Fruit fly (Drosophila melanogaster) whole organism, embryonic: ENCODE results near the gene AsnRS.
A peak's percentile ranks its signal among the peaks of the same experiment; 100 is the strongest.

Experiments used
- Abd-B ChIP-seq: fragments of 200-800 bp; sonication (Bioruptor generic); optimal IDR thresholded peaks from 2 replicates; lab custom pipeline; 2018; ENCODE audit warnings: missing biosample characterization, mild to moderate bottlenecking, missing genetic modification characterization, moderate library complexity
- Asciz ChIP-seq: fragments of 200-800 bp; sonication (Bioruptor generic); optimal IDR thresholded peaks from 2 replicates; lab custom pipeline; 2017; ENCODE audit warnings: missing biosample characterization, mild to moderate bottlenecking, missing genetic modification characterization, missing genetic modification reagents
- B-H2 ChIP-seq: fragments of 200-800 bp; sonication (Bioruptor generic); optimal IDR thresholded peaks from 2 replicates; lab custom pipeline; 2018; ENCODE audit warnings: missing biosample characterization, mild to moderate bottlenecking, missing genetic modification characterization
- BEAF-32 ChIP-seq: fragments of 200-800 bp; sonication (Bioruptor generic); optimal IDR thresholded peaks from 3 replicates; lab custom pipeline; 2017; ENCODE audit warnings: missing biosample characterization, missing genetic modification characterization, mild to moderate bottlenecking, moderate library complexity, missing genetic modification reagents
- CG10565 ChIP-seq: fragments of 200-800 bp; sonication (Bioruptor generic); optimal IDR thresholded peaks from 3 replicates; lab custom pipeline; 2016; ENCODE audit warnings: missing biosample characterization, mild to moderate bottlenecking, missing genetic modification characterization
- CG11247 ChIP-seq: fragments of 200-800 bp; sonication (Bioruptor generic); IDR thresholded peaks from 2 replicates; pipeline ENCODE4 v1.3.6; 2022; ENCODE audit warnings: missing biosample characterization, missing genetic modification characterization
- CG12391 ChIP-seq: fragments of 200-800 bp; sonication (Bioruptor generic); optimal IDR thresholded peaks from 3 replicates; lab custom pipeline; 2018; ENCODE audit warnings: missing biosample characterization, mild to moderate bottlenecking, missing genetic modification characterization, moderate library complexity
- CG15073 ChIP-seq: fragments of 200-800 bp; sonication (Bioruptor generic); optimal IDR thresholded peaks from 2 replicates; lab custom pipeline; 2016; ENCODE audit warnings: missing biosample characterization, missing genetic modification characterization
- CG15696 ChIP-seq: fragments of 200-800 bp; sonication (Bioruptor generic); optimal IDR thresholded peaks from 2 replicates; lab custom pipeline; 2019; ENCODE audit warnings: missing biosample characterization, mild to moderate bottlenecking, missing genetic modification characterization, moderate library complexity
- CG1602 ChIP-seq: fragments of 200-800 bp; sonication (Bioruptor generic); optimal IDR thresholded peaks from 3 replicates; lab custom pipeline; 2016; ENCODE audit warnings: missing biosample characterization, missing genetic modification characterization
- CG1603 ChIP-seq: fragments of 200-800 bp; sonication (Bioruptor generic); optimal IDR thresholded peaks from 2 replicates; lab custom pipeline; 2019; ENCODE audit warnings: missing biosample characterization, mild to moderate bottlenecking, missing genetic modification characterization, moderate library complexity
- CG17328 ChIP-seq: fragments of 200-800 bp; sonication (Bioruptor generic); IDR thresholded peaks from 2 replicates; pipeline ENCODE4 v1.3.6; 2022; ENCODE audit warnings: missing biosample characterization, missing genetic modification characterization
- CG17568 ChIP-seq: fragments of 200-800 bp; sonication (Bioruptor generic); optimal IDR thresholded peaks from 2 replicates; lab custom pipeline; 2018; ENCODE audit warnings: missing biosample characterization, mild to moderate bottlenecking, missing genetic modification characterization, moderate library complexity
- CG17829 ChIP-seq: fragments of 200-800 bp; optimal IDR thresholded peaks from 2 replicates; lab custom pipeline; 2019; ENCODE audit warnings: missing biosample characterization, mild to moderate bottlenecking, missing genetic modification characterization, moderate library complexity
- CG2199 ChIP-seq: fragments of 200-800 bp; sonication (Bioruptor generic); IDR thresholded peaks from 3 replicates; pipeline ENCODE4 v1.3.6; 2022; ENCODE audit warnings: missing biosample characterization, missing genetic modification characterization
- CG2202 ChIP-seq: fragments of 200-800 bp; sonication (Bioruptor generic); optimal IDR thresholded peaks from 2 replicates; lab custom pipeline; 2018; ENCODE audit warnings: missing biosample characterization, mild to moderate bottlenecking, missing genetic modification characterization
- CG2875 ChIP-seq: fragments of 200-800 bp; sonication (Bioruptor generic); optimal IDR thresholded peaks from 2 replicates; lab custom pipeline; 2017; ENCODE audit warnings: missing biosample characterization, mild to moderate bottlenecking, missing genetic modification characterization, missing genetic modification reagents
- CG30403 ChIP-seq: fragments of 200-800 bp; sonication (Bioruptor generic); optimal IDR thresholded peaks from 3 replicates; lab custom pipeline; 2016; ENCODE audit warnings: missing biosample characterization, missing genetic modification characterization
- CG30431 ChIP-seq: fragments of 200-800 bp; sonication (Bioruptor generic); optimal IDR thresholded peaks from 2 replicates; lab custom pipeline; 2017; ENCODE audit warnings: missing biosample characterization, missing genetic modification characterization
- CG31441 ChIP-seq: fragments of 200-800 bp; sonication (Bioruptor generic); IDR thresholded peaks from 2 replicates; pipeline ENCODE4 v1.3.6; 2022; ENCODE audit warnings: missing biosample characterization, missing genetic modification characterization
- CG3407 ChIP-seq: fragments of 200-800 bp; sonication (Bioruptor generic); optimal IDR thresholded peaks from 2 replicates; lab custom pipeline; 2018; ENCODE audit warnings: missing biosample characterization, mild to moderate bottlenecking, missing genetic modification characterization
- CG34422 ChIP-seq: fragments of 200-800 bp; sonication (Bioruptor generic); IDR thresholded peaks from 3 replicates; pipeline ENCODE4 v1.3.6; 2022; ENCODE audit warnings: missing biosample characterization, missing genetic modification characterization
- CG3726 ChIP-seq: fragments of 200-800 bp; sonication (Bioruptor generic); IDR thresholded peaks from 3 replicates; pipeline ENCODE4, ENCODE4 v1.3.6; 2022; ENCODE audit warnings: missing biosample characterization, missing genetic modification characterization
- CG4404 ChIP-seq: fragments of 200-800 bp; sonication (Bioruptor generic); IDR thresholded peaks from 2 replicates; pipeline ENCODE4 v1.3.6; 2022; ENCODE audit warnings: missing biosample characterization, missing genetic modification characterization
- CG6254 ChIP-seq: fragments of 200-800 bp; sonication (Bioruptor generic); optimal IDR thresholded peaks from 3 replicates; lab custom pipeline; 2017; ENCODE audit warnings: mild to moderate bottlenecking, missing biosample characterization, missing genetic modification reagents, missing genetic modification characterization
- CG7372 ChIP-seq: fragments of 200-800 bp; sonication (Bioruptor generic); IDR thresholded peaks from 2 replicates; pipeline ENCODE4 v1.3.6; 2022; ENCODE audit warnings: missing biosample characterization, missing genetic modification characterization
- CG7556 ChIP-seq: fragments of 200-800 bp; sonication (Bioruptor generic); optimal IDR thresholded peaks from 2 replicates; lab custom pipeline; 2017; ENCODE audit warnings: missing biosample characterization, mild to moderate bottlenecking, missing genetic modification characterization
- CG7839 ChIP-seq: fragments of 200-800 bp; sonication (Bioruptor generic); optimal IDR thresholded peaks from 3 replicates; lab custom pipeline; 2018; ENCODE audit warnings: missing biosample characterization, mild to moderate bottlenecking, missing genetic modification characterization, moderate library complexity
- CG8359 ChIP-seq: fragments of 200-800 bp; sonication (Bioruptor generic); optimal IDR thresholded peaks from 2 replicates; lab custom pipeline; 2017; ENCODE audit warnings: missing biosample characterization, mild to moderate bottlenecking, missing genetic modification characterization, borderline replicate concordance
- CoRest ChIP-seq: fragments of 200-800 bp; sonication (Bioruptor generic); optimal IDR thresholded peaks from 3 replicates; lab custom pipeline; 2018; ENCODE audit warnings: missing biosample characterization, mild to moderate bottlenecking, missing genetic modification characterization, moderate library complexity
- D19A ChIP-seq: fragments of 200-800 bp; optimal IDR thresholded peaks from 3 replicates; lab custom pipeline; 2019; ENCODE audit warnings: missing biosample characterization, mild to moderate bottlenecking, missing genetic modification characterization, moderate library complexity
- Fer2 ChIP-seq: fragments of 200-800 bp; sonication (Bioruptor generic); optimal IDR thresholded peaks from 2 replicates; lab custom pipeline; 2018; ENCODE audit warnings: missing biosample characterization, mild to moderate bottlenecking, missing genetic modification characterization, moderate library complexity
- Hr3 ChIP-seq: fragments of 200-800 bp; sonication (Bioruptor generic); optimal IDR thresholded peaks from 3 replicates; lab custom pipeline; 2016; ENCODE audit warnings: missing biosample characterization, missing genetic modification characterization
- Hr39 ChIP-seq: fragments of >200 bp; optimal IDR thresholded peaks from 2 replicates; lab custom pipeline; 2017
- Mes4 ChIP-seq: fragments of 200-800 bp; sonication (Bioruptor generic); optimal IDR thresholded peaks from 2 replicates; lab custom pipeline; 2016; ENCODE audit warnings: missing biosample characterization, missing genetic modification characterization
- Six4 ChIP-seq: fragments of 200-800 bp; sonication (Bioruptor generic); optimal IDR thresholded peaks from 2 replicates; lab custom pipeline; 2016; ENCODE audit warnings: missing biosample characterization, missing genetic modification characterization
- Spps ChIP-seq: fragments of 200-800 bp; sonication (Bioruptor generic); optimal IDR thresholded peaks from 2 replicates; lab custom pipeline; 2018; ENCODE audit warnings: missing biosample characterization, mild to moderate bottlenecking, missing genetic modification characterization
- ara ChIP-seq: fragments of 200-800 bp; sonication (Bioruptor generic); IDR thresholded peaks from 2 replicates; pipeline ENCODE4 v1.3.6; 2022; ENCODE audit warnings: missing biosample characterization, missing genetic modification characterization
- az2 ChIP-seq: fragments of 200-800 bp; sonication (Bioruptor generic); optimal IDR thresholded peaks from 3 replicates; lab custom pipeline; 2016; ENCODE audit warnings: missing biosample characterization, missing genetic modification characterization
- cad ChIP-seq: fragments of >200 bp; optimal IDR thresholded peaks from 2 replicates; lab custom pipeline; 2017; ENCODE audit warnings: missing biosample characterization, missing genetic modification characterization
- dmrt99B ChIP-seq: fragments of 200-800 bp; sonication (Bioruptor generic); optimal IDR thresholded peaks from 2 replicates; lab custom pipeline; 2018; ENCODE audit warnings: missing biosample characterization, mild to moderate bottlenecking, missing genetic modification characterization, moderate library complexity
- gem ChIP-seq: fragments of 200-800 bp; sonication (Bioruptor generic); optimal IDR thresholded peaks from 2 replicates; lab custom pipeline; 2019; ENCODE audit warnings: missing biosample characterization, mild to moderate bottlenecking, missing genetic modification characterization, moderate library complexity
- knrl ChIP-seq: fragments of 200-800 bp; sonication (Bioruptor generic); IDR thresholded peaks from 3 replicates; pipeline ENCODE4 v1.3.6; 2022; ENCODE audit warnings: missing biosample characterization, missing genetic modification characterization; ENCODE audit not compliant: partially characterized antibody
- lilli ChIP-seq: fragments of 200-800 bp; sonication (Bioruptor generic); optimal IDR thresholded peaks from 3 replicates; lab custom pipeline; 2016; ENCODE audit warnings: missing biosample characterization, missing genetic modification characterization
- lola ChIP-seq, 3 experiments: fragments of >200 bp in 2 of 3; fragments of 200-800 bp in 1 of 3; sonication (Bioruptor generic) in 1 of 3; optimal IDR thresholded peaks; 2 replicates each; lab custom pipeline; 2017 to 2019; ENCODE audit warnings: missing biosample characterization in 3 of 3, missing genetic modification characterization in 3 of 3, mild to moderate bottlenecking in 1 of 3, moderate library complexity in 1 of 3
- p53 ChIP-seq: fragments of 200-800 bp; sonication (Bioruptor generic); optimal IDR thresholded peaks from 2 replicates; lab custom pipeline; 2016; ENCODE audit warnings: missing biosample characterization, missing genetic modification characterization
- psq ChIP-seq: fragments of 200-800 bp; sonication (Bioruptor generic); optimal IDR thresholded peaks from 2 replicates; lab custom pipeline; 2017; ENCODE audit warnings: missing biosample characterization, missing genetic modification characterization
- tin ChIP-seq: fragments of 200-800 bp; sonication (Bioruptor generic); optimal IDR thresholded peaks from 3 replicates; lab custom pipeline; 2016; ENCODE audit warnings: missing biosample characterization, missing genetic modification characterization
- tio ChIP-seq: fragments of 200-800 bp; sonication (Bioruptor generic); optimal IDR thresholded peaks from 2 replicates; lab custom pipeline; 2017; ENCODE audit warnings: missing biosample characterization, missing genetic modification characterization, inconsistent platforms
- unpg ChIP-seq: fragments of 200-800 bp; sonication (Bioruptor generic); optimal IDR thresholded peaks from 3 replicates; lab custom pipeline; 2018; ENCODE audit warnings: missing biosample characterization, mild to moderate bottlenecking, missing genetic modification characterization, moderate library complexity
- wor ChIP-seq: fragments of 200-800 bp; sonication (Bioruptor generic); IDR thresholded peaks from 2 replicates; pipeline ENCODE4 v1.3.6; 2022; ENCODE audit warnings: missing biosample characterization, missing genetic modification characterization

AsnRS gene

DNA sequence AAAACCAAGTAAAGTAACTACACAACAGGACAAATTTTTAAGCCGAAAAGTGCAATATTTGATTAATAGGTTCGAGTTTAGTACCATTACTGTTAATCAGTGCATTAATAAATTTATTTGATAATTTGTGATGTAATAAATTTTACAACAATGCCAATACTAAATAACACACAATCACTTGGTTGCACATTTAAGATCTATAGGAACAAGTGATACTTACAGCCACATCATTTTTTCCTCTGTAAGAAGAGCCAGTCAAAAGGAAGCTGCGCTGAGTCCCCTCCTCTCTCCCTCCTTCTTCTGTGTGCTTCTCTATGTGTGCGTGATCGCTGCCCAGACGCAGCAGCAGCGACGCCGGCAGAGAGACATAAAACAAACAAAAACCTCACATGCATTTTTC, 5.0 kb upstream of the AsnRS start (continued):
- TF ChIP-seq unpg (GFP tag; lab: Kevin White, UChicago) (peak; percentile 37), p53 (no peak), tin (GFP tag; lab: Kevin White, UChicago) (no peak), psq (peak; percentile 71), CG1603 (tag; lab: Kevin White, UChicago) (peak; percentile 37), cad (peak; percentile 21), tio (GFP tag; lab: Kevin White, UChicago) (peak; percentile 43), ara (GFP tag; lab: Robert Waterston, UW) (peak; percentile 58), Abd-B (GFP tag; lab: Kevin White, UChicago) (no peak), CG31441 (GFP tag; lab: Robert Waterston, UW) (peak; percentile 31; the same call in 1 of the 2 replicates), CG2875 (peak; percentile 25), CG10565 (no peak), Hr3 (GFP tag; lab: Kevin White, UChicago) (peak; percentile 7), CG7839 (peak; percentile 21), CG15073 (GFP tag; lab: Kevin White, UChicago) (peak; percentile 36), CG7556 (GFP tag; lab: Kevin White, UChicago) (peak; percentile 34), CG34422 (no peak), CG17328 (0 out of 2 replicates have a peak, but pooled peaks have one; percentile 37), CG11247 (GFP tag; lab: Robert Waterston, UW) (no peak), CG12391 (peak; percentile 61), B-H2 (GFP tag; lab: Kevin White, UChicago) (no peak), lola (GFP tag; optimal IDR thresholded peaks at IDR 0.05; lab: Kevin White, UChicago) (peak in 1 of 3 experiments; percentile 80), Mes4 (peak; percentile 20), gem (tag; lab: Kevin White, UChicago) (peak; percentile 66), CG15696 (tag; lab: Kevin White, UChicago) (peak; percentile 74), CG30403 (GFP tag; lab: Kevin White, UChicago) (peak; percentile 2), CG4404 (GFP tag; lab: Robert Waterston, UW) (peak; percentile 50; the same call in 1 of the 2 replicates), wor (no peak), CG30431 (peak; percentile 30), Spps (tag; lab: Kevin White, UChicago) (peak; percentile 30), BEAF-32 (GFP tag; lab: Kevin White, UChicago) (no peak), CG3726 (GFP tag; lab: Robert Waterston, UW) (no peak), CG17829 (tag; lab: Kevin White, UChicago) (peak; percentile 60), D19A (peak; percentile 50), CG17568 (GFP tag; lab: Kevin White, UChicago) (peak; percentile 49), Six4 (GFP tag; lab: Kevin White, UChicago) (peak; percentile 40), az2 (GFP tag; lab: Kevin White, UChicago) (peak; percentile 36), CG8359 (GFP tag; lab: Kevin White, UChicago) (no peak), CG1602 (GFP tag; lab: Kevin White, UChicago) (peak; percentile 31), Hr39 (lab: Kevin White, UChicago) (no peak), CoRest (tag; lab: Kevin White, UChicago) (peak; percentile 33), CG2202 (tag; lab: Kevin White, UChicago) (peak; percentile 56), dmrt99B (tag; lab: Kevin White, UChicago) (peak; percentile 22), Fer2 (tag; lab: Kevin White, UChicago) (no peak), CG3407 (GFP tag; lab: Kevin White, UChicago) (peak; percentile 1), knrl (GFP tag; lab: Robert Waterston, UW) (no peak), CG6254 (GFP tag; lab: Kevin White, UChicago) (peak; percentile 21), lilli (GFP tag; lab: Kevin White, UChicago) (no peak), CG7372 (GFP tag; lab: Robert Waterston, UW) (no peak), Asciz (GFP tag; lab: Kevin White, UChicago) (no peak), CG2199 (GFP tag; lab: Robert Waterston, UW) (0 out of 3 replicates have a peak, but pooled peaks have one; percentile 47)
